Fruit fly (Drosophila melanogaster): ENCODE data around the gene CG7656.

CG7656 gene

DNA sequence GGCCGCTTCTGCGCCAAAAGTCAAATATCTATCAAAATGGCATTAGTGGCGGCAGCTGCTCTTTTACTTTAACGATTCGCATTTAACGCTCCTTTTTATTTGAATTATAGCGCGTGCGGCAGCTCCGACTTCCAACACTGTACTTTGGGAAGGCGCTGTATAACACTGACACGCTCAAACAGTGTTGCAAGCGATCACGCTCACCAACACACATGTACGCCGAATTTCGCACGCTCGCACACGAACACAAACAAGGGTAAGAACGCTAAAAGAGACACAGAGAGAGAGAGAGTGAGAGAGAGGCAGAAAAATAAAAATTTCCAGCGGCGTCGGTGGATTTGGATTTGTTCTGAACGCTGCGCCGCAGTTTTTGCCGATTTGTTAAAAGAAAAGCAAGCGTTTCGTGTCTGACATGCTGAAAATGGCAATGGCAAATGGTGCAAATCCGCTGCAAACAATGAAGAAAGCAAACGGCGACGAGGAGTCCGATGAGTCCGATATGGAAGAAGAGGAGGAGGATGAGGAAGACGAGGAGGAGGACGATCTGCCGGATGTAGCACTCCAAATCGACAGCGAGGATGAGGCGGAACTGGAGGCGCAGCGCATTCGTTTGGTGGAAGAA lies 31.8 kb upstream of the CG7656 start, which contains the start of gene Phs:
TSS of gene Phs (plus strand) at position 276 of the 622 bp plus-strand sequence.
- TF ChIP-seq CG14655 (GFP tag; optimal IDR thresholded peaks at IDR 0.05) (no peak), Ets98B (GFP tag; IDR thresholded peaks at IDR 0.05) (peak; percentile 76), CG34367 (tag; optimal IDR thresholded peaks at IDR 0.05) (peak; percentile 44), D1 (tag; optimal IDR thresholded peaks at IDR 0.05) (peak; percentile 9), Snoo (tag; optimal IDR thresholded peaks at IDR 0.05) (peak; percentile 73), CG12605 (GFP tag; IDR thresholded peaks at IDR 0.05) (no peak), gl (tag; optimal IDR thresholded peaks at IDR 0.05) (peak; percentile 2), rn (GFP tag; IDR thresholded peaks at IDR 0.05) (no peak), CG9948 (tag; optimal IDR thresholded peaks at IDR 0.05) (no peak), CG17806 (tag; optimal IDR thresholded peaks at IDR 0.05) (peak; percentile 27), CG4496 (GFP tag; IDR thresholded peaks at IDR 0.05) (peak; percentile 82), Pif1B (GFP tag; optimal IDR thresholded peaks at IDR 0.05) (peak; percentile 63), Pif1A (GFP tag; optimal IDR thresholded peaks at IDR 0.05) (no peak), CG8301 (tag; optimal IDR thresholded peaks at IDR 0.05) (no peak), CG15710 (tag; optimal IDR thresholded peaks at IDR 0.05) (peak; percentile 46), CG10348 (GFP tag; IDR thresholded peaks at IDR 0.05) (no peak), EcR (GFP tag; optimal IDR thresholded peaks at IDR 0.05) (peak; percentile 64), CG8159 (tag; optimal IDR thresholded peaks at IDR 0.05) (peak; percentile 52), CG13204 (GFP tag; optimal IDR thresholded peaks at IDR 0.05) (peak; percentile 38), fd96Ca (GFP tag; IDR thresholded peaks at IDR 0.05) (peak; percentile 81), CG32121 (GFP tag; IDR thresholded peaks at IDR 0.05) (peak; percentile 73)

DNA sequence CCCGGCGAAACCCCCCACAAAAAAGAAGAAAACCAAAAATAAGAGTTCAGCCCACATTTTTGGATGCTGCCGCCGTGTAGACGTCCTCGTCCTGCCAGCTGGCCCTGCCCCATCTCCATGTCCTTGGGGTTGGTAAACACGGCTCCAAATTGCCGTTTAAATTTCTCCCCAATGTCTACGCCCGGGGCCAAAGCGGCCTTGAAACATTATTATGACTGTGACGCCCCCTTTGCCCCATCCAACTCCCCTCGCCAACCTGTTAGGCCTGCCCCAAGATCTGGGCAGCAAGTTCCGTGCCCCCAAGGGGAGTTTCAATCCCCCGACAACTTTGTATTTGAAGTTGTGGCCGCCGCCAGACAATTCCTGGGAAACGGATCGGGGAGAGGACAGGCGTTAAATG lies 28.9 kb upstream of the CG7656 start:
- TF ChIP-seq CG8301 (tag; optimal IDR thresholded peaks at IDR 0.05), result no peak
- TF ChIP-seq CG34367 (tag; optimal IDR thresholded peaks at IDR 0.05), result no peak
- TF ChIP-seq CG13204 (GFP tag; optimal IDR thresholded peaks at IDR 0.05), result no peak
- TF ChIP-seq CG10348 (GFP tag; IDR thresholded peaks at IDR 0.05), result no peak
- no peak for TF ChIP-seq CG8159 (tag; optimal IDR thresholded peaks at IDR 0.05)
- no peak for TF ChIP-seq CG4496 (GFP tag; IDR thresholded peaks at IDR 0.05)
- TF ChIP-seq CG17806 (tag; optimal IDR thresholded peaks at IDR 0.05), result no peak
- TF ChIP-seq CG32121 (GFP tag; IDR thresholded peaks at IDR 0.05), result no peak
- no peak for TF ChIP-seq CG12605 (GFP tag; IDR thresholded peaks at IDR 0.05)

DNA sequence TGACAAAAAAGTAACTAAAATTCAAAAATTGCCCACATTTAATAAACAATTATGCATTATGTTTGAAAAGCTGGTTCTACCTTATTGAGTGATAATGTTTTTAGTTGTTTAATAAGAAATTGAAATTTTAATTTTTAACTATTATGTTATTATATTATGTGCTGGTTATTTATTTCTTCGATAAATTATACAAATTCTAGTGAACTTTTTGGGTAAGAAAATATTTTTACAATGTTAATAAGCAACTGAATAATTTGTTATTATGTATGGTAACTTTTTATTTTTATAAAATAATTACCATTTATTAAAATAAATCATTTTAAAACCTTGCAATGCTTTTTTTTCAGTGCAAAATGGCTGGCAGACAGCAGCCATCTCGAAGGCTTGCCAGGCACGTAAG lies 28.5 kb upstream of the CG7656 start:
- TF ChIP-seq CG17806 (tag; optimal IDR thresholded peaks at IDR 0.05) (no peak), CG8159 (tag; optimal IDR thresholded peaks at IDR 0.05) (no peak), Ets98B (GFP tag; IDR thresholded peaks at IDR 0.05) (no peak), Snoo (tag; optimal IDR thresholded peaks at IDR 0.05) (no peak)

DNA sequence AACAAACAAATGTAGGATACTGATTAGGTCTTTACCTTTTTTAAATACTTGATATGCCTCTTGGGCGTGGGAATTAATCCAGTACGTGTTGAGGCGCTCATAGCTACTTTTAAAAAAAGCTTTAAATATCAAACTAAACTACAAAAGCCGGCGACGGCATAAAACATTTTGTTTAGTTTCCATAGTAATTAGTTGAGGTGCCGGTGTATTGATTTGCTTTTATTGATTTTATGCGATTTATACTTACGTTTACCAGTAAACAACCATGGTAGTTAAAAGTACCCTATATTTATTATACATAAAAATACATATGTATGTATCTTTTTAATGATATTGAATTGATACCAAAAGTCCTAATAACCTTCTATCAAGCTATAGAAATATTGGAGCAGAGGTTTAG lies 24.8 kb upstream of the CG7656 start, which contains the start of gene CG13449:
TSS of gene CG13449 (minus strand) at position 101 of the 400 bp plus-strand sequence.
- no peak for TF ChIP-seq CG12605 (GFP tag; IDR thresholded peaks at IDR 0.05)
- no peak for TF ChIP-seq Pif1A (GFP tag; optimal IDR thresholded peaks at IDR 0.05)
- TF ChIP-seq rn (GFP tag; IDR thresholded peaks at IDR 0.05), result no peak
- TF ChIP-seq CG8301 (tag; optimal IDR thresholded peaks at IDR 0.05), result no peak
- no peak for TF ChIP-seq CG9948 (tag; optimal IDR thresholded peaks at IDR 0.05)
- no peak for TF ChIP-seq CG15710 (tag; optimal IDR thresholded peaks at IDR 0.05)
- TF ChIP-seq CG10348 (GFP tag; IDR thresholded peaks at IDR 0.05), result no peak
- TF ChIP-seq CG14655 (GFP tag; optimal IDR thresholded peaks at IDR 0.05), result no peak
- TF ChIP-seq CG4496 (GFP tag; IDR thresholded peaks at IDR 0.05), result no peak
- TF ChIP-seq Pif1B (GFP tag; optimal IDR thresholded peaks at IDR 0.05), result no peak
- no peak for TF ChIP-seq Ets98B (GFP tag; IDR thresholded peaks at IDR 0.05)
- no peak for TF ChIP-seq CG34367 (tag; optimal IDR thresholded peaks at IDR 0.05)
- no peak for TF ChIP-seq D1 (tag; optimal IDR thresholded peaks at IDR 0.05)
- no peak for TF ChIP-seq CG8159 (tag; optimal IDR thresholded peaks at IDR 0.05)
- TF ChIP-seq Snoo (tag; optimal IDR thresholded peaks at IDR 0.05), result no peak
- no peak for TF ChIP-seq EcR (GFP tag; optimal IDR thresholded peaks at IDR 0.05)
- TF ChIP-seq gl (tag; optimal IDR thresholded peaks at IDR 0.05), result no peak
- TF ChIP-seq fd96Ca (GFP tag; IDR thresholded peaks at IDR 0.05), result no peak
- no peak for TF ChIP-seq CG13204 (GFP tag; optimal IDR thresholded peaks at IDR 0.05)

DNA sequence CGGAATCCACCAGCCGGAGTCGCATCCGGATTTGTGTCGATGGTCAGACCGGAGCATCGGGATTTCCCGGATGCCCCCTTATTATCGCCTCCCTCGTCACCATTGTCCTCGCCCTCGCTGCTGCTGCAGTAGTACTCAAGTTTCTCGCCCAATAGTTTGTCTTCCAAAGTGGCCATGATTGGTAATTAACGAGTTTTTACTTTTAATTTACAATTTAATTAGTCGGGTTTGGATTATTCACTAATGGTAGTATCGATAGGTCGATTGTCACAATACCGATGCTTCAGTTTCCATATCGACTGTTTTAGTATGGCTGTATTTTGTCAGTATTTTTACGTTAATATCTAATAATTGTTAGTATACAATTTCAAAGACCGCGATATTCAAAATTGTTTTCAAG lies 22.1 kb upstream of the CG7656 start, which contains the start of gene CG7650:
TSS of gene CG7650 (minus strand) at position 278 of the 400 bp plus-strand sequence.
- no peak for TF ChIP-seq Pif1B (GFP tag; optimal IDR thresholded peaks at IDR 0.05)
- TF ChIP-seq CG8159 (tag; optimal IDR thresholded peaks at IDR 0.05), result no peak
- TF ChIP-seq Pif1A (GFP tag; optimal IDR thresholded peaks at IDR 0.05), result no peak
- no peak for TF ChIP-seq CG4496 (GFP tag; IDR thresholded peaks at IDR 0.05)
- no peak for TF ChIP-seq CG13204 (GFP tag; optimal IDR thresholded peaks at IDR 0.05)
- TF ChIP-seq CG32121 (GFP tag; IDR thresholded peaks at IDR 0.05), result no peak
- TF ChIP-seq gl (tag; optimal IDR thresholded peaks at IDR 0.05), result no peak
- TF ChIP-seq rn (GFP tag; IDR thresholded peaks at IDR 0.05), result no peak
- TF ChIP-seq D1 (tag; optimal IDR thresholded peaks at IDR 0.05), result no peak
- TF ChIP-seq EcR (GFP tag; optimal IDR thresholded peaks at IDR 0.05), result no peak
- no peak for TF ChIP-seq CG17806 (tag; optimal IDR thresholded peaks at IDR 0.05)
- TF ChIP-seq CG8301 (tag; optimal IDR thresholded peaks at IDR 0.05), result no peak
- TF ChIP-seq CG14655 (GFP tag; optimal IDR thresholded peaks at IDR 0.05), result no peak
- TF ChIP-seq CG9948 (tag; optimal IDR thresholded peaks at IDR 0.05), result no peak
- no peak for TF ChIP-seq CG15710 (tag; optimal IDR thresholded peaks at IDR 0.05)

DNA sequence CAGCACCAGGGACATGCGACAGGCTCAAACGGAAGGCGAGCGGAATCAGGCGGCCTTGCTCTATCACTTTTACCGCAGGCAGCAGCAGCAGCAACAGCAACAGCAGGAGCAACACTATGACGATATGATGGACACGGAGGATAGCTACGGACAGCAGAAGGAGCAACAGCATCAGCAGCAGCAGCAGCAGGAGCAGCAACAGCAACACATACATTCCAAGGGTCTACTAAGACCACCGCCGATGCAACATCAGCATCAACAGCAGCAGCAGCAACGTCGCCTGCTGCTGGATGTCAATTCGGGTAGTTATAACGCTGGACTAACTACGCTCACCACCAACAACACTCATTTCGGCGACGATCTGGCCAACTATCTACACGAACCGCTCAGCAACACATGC lies 17.0 kb upstream of the CG7656 start:
- TF ChIP-seq CG14655 (GFP tag; optimal IDR thresholded peaks at IDR 0.05) (no peak), Ets98B (GFP tag; IDR thresholded peaks at IDR 0.05) (no peak), CG17806 (tag; optimal IDR thresholded peaks at IDR 0.05) (no peak), CG13204 (GFP tag; optimal IDR thresholded peaks at IDR 0.05) (no peak), fd96Ca (GFP tag; IDR thresholded peaks at IDR 0.05) (no peak), gl (tag; optimal IDR thresholded peaks at IDR 0.05) (no peak), Pif1A (GFP tag; optimal IDR thresholded peaks at IDR 0.05) (no peak), CG12605 (GFP tag; IDR thresholded peaks at IDR 0.05) (no peak), CG8301 (tag; optimal IDR thresholded peaks at IDR 0.05) (no peak), CG9948 (tag; optimal IDR thresholded peaks at IDR 0.05) (no peak), Snoo (tag; optimal IDR thresholded peaks at IDR 0.05) (no peak), D1 (tag; optimal IDR thresholded peaks at IDR 0.05) (no peak), CG10348 (GFP tag; IDR thresholded peaks at IDR 0.05) (no peak), EcR (GFP tag; optimal IDR thresholded peaks at IDR 0.05) (no peak), rn (GFP tag; IDR thresholded peaks at IDR 0.05) (no peak), Pif1B (GFP tag; optimal IDR thresholded peaks at IDR 0.05) (no peak)

All from whole organism, pupa.